Fruit fly (Drosophila melanogaster): ENCODE results near the gene Ugt36E1.

Ugt36E1 gene

dm6 chr2L:18839143-18839872 is 12.7 kb downstream of the Ugt36E1 start, which contains the start of gene CG10600 (continued):
- TF ChIP-seq gt (GFP tag; IDR thresholded peaks at IDR 0.05) (peak; percentile 47; the same call in 1 of the 2 replicates), ssp (GFP tag; IDR thresholded peaks at IDR 0.05) (peak; percentile 66), CG12219 (GFP tag; optimal IDR thresholded peaks at IDR 0.05) (peak; percentile 33), CG2202 (tag; optimal IDR thresholded peaks at IDR 0.05) (peak; percentile 44), CG1529 (GFP tag; optimal IDR thresholded peaks at IDR 0.05) (peak; percentile 39), Hey (tag; optimal IDR thresholded peaks at IDR 0.05) (no peak), C15 (GFP tag; IDR thresholded peaks at IDR 0.05) (no peak), CG3281 (GFP tag; optimal IDR thresholded peaks at IDR 0.05) (peak; percentile 66), tap (tag; optimal IDR thresholded peaks at IDR 0.05) (peak; percentile 18), CG3407 (GFP tag; optimal IDR thresholded peaks at IDR 0.05) (peak; percentile 61), Chrac-16 (GFP tag; optimal IDR thresholded peaks at IDR 0.05) (peak; percentile 79), D (optimal IDR thresholded peaks at IDR 0.05) (no peak), D (GFP tag; optimal IDR thresholded peaks at IDR 0.05) (peak; percentile 58), CrebB (tag; optimal IDR thresholded peaks at IDR 0.05) (peak; percentile 64), CG34224 (GFP tag; IDR thresholded peaks at IDR 0.05; ENCODE audit: partially characterized antibody) (peak; percentile 88; the same call in 2 of the 3 replicates), CG7556 (GFP tag; optimal IDR thresholded peaks at IDR 0.05) (peak; percentile 78), CG17186 (GFP tag; optimal IDR thresholded peaks at IDR 0.05) (peak; percentile 87), CG7987 (GFP tag; optimal IDR thresholded peaks at IDR 0.05) (peak; percentile 85), CG43689 (GFP tag; IDR thresholded peaks at IDR 0.05) (no peak), Hr51 (GFP tag; optimal IDR thresholded peaks at IDR 0.05) (peak in 1 of 2 experiments; percentile 93), CG1832 (GFP tag; optimal IDR thresholded peaks at IDR 0.05) (no peak), CG18764 (GFP tag; optimal IDR thresholded peaks at IDR 0.05) (peak; percentile 81), hbn (GFP tag; IDR thresholded peaks at IDR 0.05; ENCODE audit: partially characterized antibody) (peak; percentile 84), ttk (GFP tag; IDR thresholded peaks at IDR 0.05) (peak; percentile 60), Fer1 (GFP tag; optimal IDR thresholded peaks at IDR 0.05) (peak; percentile 88), Vsx1 (GFP tag; optimal IDR thresholded peaks at IDR 0.05) (no peak), ap (GFP tag; IDR thresholded peaks at IDR 0.05) (no peak), gem (tag; optimal IDR thresholded peaks at IDR 0.05) (peak; percentile 54), CG1647 (GFP tag; optimal IDR thresholded peaks at IDR 0.05) (peak; percentile 84), zen (tag; optimal IDR thresholded peaks at IDR 0.05) (peak; percentile 73), Tbp (GFP tag; optimal IDR thresholded peaks at IDR 0.05) (no peak), nmo (GFP tag; optimal IDR thresholded peaks at IDR 0.05) (peak; percentile 62), Max (GFP tag; optimal IDR thresholded peaks at IDR 0.05) (peak; percentile 70), Opbp (GFP tag; IDR thresholded peaks at IDR 0.05; ENCODE audit: partially characterized antibody) (peak; percentile 90), wor (GFP tag; IDR thresholded peaks at IDR 0.05) (0 out of 2 replicates have a peak, but pooled peaks have one; percentile 12), lbe (GFP tag; optimal IDR thresholded peaks at IDR 0.05) (peak; percentile 86), Bdp1 (GFP tag; optimal IDR thresholded peaks at IDR 0.05) (peak; percentile 84), btn (GFP tag; optimal IDR thresholded peaks at IDR 0.05) (peak; percentile 78), CG17359 (tag; optimal IDR thresholded peaks at IDR 0.05) (peak; percentile 70), CG7786 (GFP tag; optimal IDR thresholded peaks at IDR 0.05) (peak; percentile 88), CG9437 (GFP tag; optimal IDR thresholded peaks at IDR 0.05) (peak; percentile 59), CG8359 (GFP tag; optimal IDR thresholded peaks at IDR 0.05; ENCODE audit: borderline replicate concordance) (peak; percentile 38), chn (GFP tag; optimal IDR thresholded peaks at IDR 0.05) (peak; percentile 88), CG4282 (GFP tag; optimal IDR thresholded peaks at IDR 0.05) (peak; percentile 84), Taf1 (GFP tag; IDR thresholded peaks at IDR 0.05) (peak; percentile 52), Gsc (GFP tag; IDR thresholded peaks at IDR 0.05) (no peak), HmgD (GFP tag; optimal IDR thresholded peaks at IDR 0.05) (peak; percentile 97), hb (GFP tag; IDR thresholded peaks at IDR 0.05; ENCODE audit: partially characterized antibody) (peak; percentile 67), CG11695 (GFP tag; IDR thresholded peaks at IDR 0.05) (0 out of 3 replicates have a peak, but pooled peaks have one; percentile 11)
